Worm (Caenorhabditis elegans) whole organism, mixed stage, embryonic: ENCODE results near the gene wdr-5.3.

Experiments
- ces-1 ChIP-seq: fragments of 150-350 bp; optimal IDR thresholded peaks from 2 replicates; lab custom pipeline; 2014; ENCODE audit warnings: missing biosample characterization, missing genetic modification reagents, missing genetic modification characterization
- elt-3 ChIP-seq: fragments of 150-350 bp; optimal IDR thresholded peaks from 2 replicates; lab custom pipeline; 2014; ENCODE audit warnings: missing biosample characterization, missing genetic modification characterization
- flh-1 ChIP-seq: fragments of 200-800 bp; sonication (Bioruptor generic); optimal IDR thresholded peaks from 2 replicates; lab custom pipeline; 2018; ENCODE audit warnings: mild to moderate bottlenecking, missing genetic modification characterization, moderate library complexity, missing compliant biosample characterization
- nhr-12 ChIP-seq: fragments of 150-350 bp; optimal IDR thresholded peaks from 2 replicates; lab custom pipeline; 2014; ENCODE audit warnings: missing biosample characterization, missing genetic modification characterization
- nhr-237 ChIP-seq: fragments of 150-350 bp; optimal IDR thresholded peaks from 2 replicates; lab custom pipeline; 2014; ENCODE audit warnings: missing biosample characterization, missing genetic modification characterization
- nhr-28 ChIP-seq: fragments of 150-350 bp; optimal IDR thresholded peaks from 2 replicates; lab custom pipeline; 2014; ENCODE audit warnings: missing biosample characterization, missing genetic modification characterization
- pha-4 ChIP-seq: fragments of 150-350 bp; optimal IDR thresholded peaks from 2 replicates; lab custom pipeline; 2018; ENCODE audit warnings: missing biosample characterization, missing genetic modification reagents, missing genetic modification characterization
- unc-62 ChIP-seq: fragments of 150-350 bp; optimal IDR thresholded peaks from 2 replicates; lab custom pipeline; 2014; ENCODE audit warnings: missing biosample characterization, missing genetic modification reagents, missing genetic modification characterization

ce11 chrV:10760839-10761238, 23.9 kb downstream of the wdr-5.3 start:
- no peak for TF ChIP-seq nhr-237 (tag; lab: Kevin White, UChicago)
- TF ChIP-seq flh-1 (GFP tag; lab: Kevin White, UChicago) = no peak
- TF ChIP-seq pha-4 = no peak
- no peak for TF ChIP-seq unc-62 (GFP tag; lab: Kevin White, UChicago)
- TF ChIP-seq ces-1 = no peak
- no peak for TF ChIP-seq elt-3 (tag; lab: Kevin White, UChicago)
- no peak for TF ChIP-seq nhr-28 (tag; lab: Kevin White, UChicago)
- TF ChIP-seq nhr-12 (tag; lab: Kevin White, UChicago) = no peak
